Fruit fly (Drosophila melanogaster): ENCODE measurements around the gene Ubr3.

Ubr3 gene

dm6 chrX:7934679-7935078 lies 1.0 kb upstream of the Ubr3 start, which contains the start of gene RpS14b (continued):
- TF ChIP-seq sd (tag; optimal IDR thresholded peaks at IDR 0.05): peak; percentile 21
- TF ChIP-seq Side (GFP tag; optimal IDR thresholded peaks at IDR 0.05): peak; percentile 74
- peak; percentile 29 for TF ChIP-seq CG10654 (GFP tag; optimal IDR thresholded peaks at IDR 0.05)
- peak; percentile 77 for TF ChIP-seq pzg (GFP tag; optimal IDR thresholded peaks at IDR 0.05)
- TF ChIP-seq gfzf (GFP tag; optimal IDR thresholded peaks at IDR 0.05): peak; percentile 44
- TF ChIP-seq CG1832 (GFP tag; optimal IDR thresholded peaks at IDR 0.05): no peak
- no peak for TF ChIP-seq disco-r (GFP tag; optimal IDR thresholded peaks at IDR 0.05)
- peak; percentile 72 for TF ChIP-seq HLH4C (GFP tag; IDR thresholded peaks at IDR 0.05; ENCODE audit: partially characterized antibody)
- peak; percentile 51; the same call in 1 of the 2 replicates for TF ChIP-seq CG32767 (GFP tag; IDR thresholded peaks at IDR 0.05)
- peak; percentile 53 for TF ChIP-seq CG9609 (GFP tag; optimal IDR thresholded peaks at IDR 0.05)
- peak; percentile 36 for TF ChIP-seq hkb (optimal IDR thresholded peaks at IDR 0.05)
- peak; percentile 71 for TF ChIP-seq hkb (GFP tag; IDR thresholded peaks at IDR 0.05)
- TF ChIP-seq B-H1 (GFP tag; IDR thresholded peaks at IDR 0.05): no peak
- TF ChIP-seq GATAe (GFP tag; conservative IDR thresholded peaks at IDR 0.05): no peak
- no peak for TF ChIP-seq tio (GFP tag; optimal IDR thresholded peaks at IDR 0.05)
- TF ChIP-seq CkIIα-i1 (GFP tag; IDR thresholded peaks at IDR 0.05): 0 out of 2 replicates have a peak, but pooled peaks have one; percentile 26
- TF ChIP-seq Oli (tag; optimal IDR thresholded peaks at IDR 0.05): no peak
- no peak for TF ChIP-seq wor (GFP tag; IDR thresholded peaks at IDR 0.05)
- TF ChIP-seq exex (tag; optimal IDR thresholded peaks at IDR 0.05): no peak
- peak; percentile 78 for TF ChIP-seq CG16813 (GFP tag; IDR thresholded peaks at IDR 0.05; ENCODE audit: partially characterized antibody)
- peak; percentile 72; the same call in 2 of the 3 replicates for TF ChIP-seq gce (GFP tag; IDR thresholded peaks at IDR 0.05)
- TF ChIP-seq CG18764 (GFP tag; optimal IDR thresholded peaks at IDR 0.05): peak; percentile 31
- peak; percentile 38 for TF ChIP-seq CG12299 (tag; optimal IDR thresholded peaks at IDR 0.05)
- peak; percentile 52; the same call in 1 of the 2 replicates for TF ChIP-seq H2.0 (GFP tag; IDR thresholded peaks at IDR 0.05)
- peak; percentile 57 for TF ChIP-seq Dip3 (GFP tag; optimal IDR thresholded peaks at IDR 0.05)
- TF ChIP-seq lilli (GFP tag; optimal IDR thresholded peaks at IDR 0.05): peak; percentile 59
- TF ChIP-seq lmd (GFP tag; IDR thresholded peaks at IDR 0.05): no peak; the same call in 1 of the 2 replicates
- peak; percentile 21 for TF ChIP-seq CG33557 (GFP tag; optimal IDR thresholded peaks at IDR 0.05)
- peak; percentile 70 for TF ChIP-seq odd (GFP tag; optimal IDR thresholded peaks at IDR 0.05)
- no peak for TF ChIP-seq oc (tag; optimal IDR thresholded peaks at IDR 0.05)
- peak; percentile 77 for TF ChIP-seq ato (GFP tag; IDR thresholded peaks at IDR 0.05; ENCODE audit: partially characterized antibody)
- no peak for TF ChIP-seq CG8478 (optimal IDR thresholded peaks at IDR 0.05)
- TF ChIP-seq Hr3 (GFP tag; optimal IDR thresholded peaks at IDR 0.05): no peak
- TF ChIP-seq CG17328 (GFP tag; IDR thresholded peaks at IDR 0.05): peak; percentile 79
- TF ChIP-seq CG3838 (GFP tag; optimal IDR thresholded peaks at IDR 0.05): no peak
- no peak for TF ChIP-seq Lim3 (GFP tag; IDR thresholded peaks at IDR 0.05)
- TF ChIP-seq slou (GFP tag; optimal IDR thresholded peaks at IDR 0.05): peak; percentile 39
- TF ChIP-seq gsb (GFP tag; IDR thresholded peaks at IDR 0.05): peak; percentile 51; the same call in 1 of the 2 replicates
- TF ChIP-seq CG18476 (GFP tag; optimal IDR thresholded peaks at IDR 0.05): peak; percentile 18
- no peak for TF ChIP-seq tap (tag; optimal IDR thresholded peaks at IDR 0.05)
- peak; percentile 3 for TF ChIP-seq pum (GFP tag; optimal IDR thresholded peaks at IDR 0.05)
- peak; percentile 90 for TF ChIP-seq CG12659 (GFP tag; optimal IDR thresholded peaks at IDR 0.05)
- no peak for TF ChIP-seq Spps (tag; optimal IDR thresholded peaks at IDR 0.05)
- TF ChIP-seq CG7271 (tag; optimal IDR thresholded peaks at IDR 0.05): peak; percentile 28
- peak; percentile 53 for TF ChIP-seq nau (GFP tag; optimal IDR thresholded peaks at IDR 0.05)
- TF ChIP-seq grn (GFP tag; optimal IDR thresholded peaks at IDR 0.05): peak; percentile 6
- peak; percentile 68 for TF ChIP-seq HHEX (GFP tag; optimal IDR thresholded peaks at IDR 0.05)
- TF ChIP-seq Meics (GFP tag; optimal IDR thresholded peaks at IDR 0.05): peak; percentile 85
- no peak for TF ChIP-seq salm (tag; optimal IDR thresholded peaks at IDR 0.05)
- no peak for TF ChIP-seq twi (tag; optimal IDR thresholded peaks at IDR 0.05)
- TF ChIP-seq Dip2 (GFP tag; IDR thresholded peaks at IDR 0.05): no peak
- TF ChIP-seq CG14965 (GFP tag; optimal IDR thresholded peaks at IDR 0.05; ENCODE audit: borderline replicate concordance): no peak

Measured in whole organism, embryonic.